Fruit fly (Drosophila melanogaster) whole organism: Measurements from ENCODE around the gene CG43902.

ENCODE experiments used
- CG8478 ChIP-seq: fragments of >200 bp; optimal IDR thresholded peaks from 2 replicates; lab custom pipeline; 2018; ENCODE audit warnings: inconsistent platforms
- pan ChIP-seq: fragments of >200 bp; optimal IDR thresholded peaks from 2 replicates; lab custom pipeline; 2017
- psq ChIP-seq: fragments of >200 bp; optimal IDR thresholded peaks from 2 replicates; lab custom pipeline; 2017

- TF ChIP-seq CG8478 (lab: Kevin White, UChicago) (no peak), psq (lab: Kevin White, UChicago) (no peak), pan (lab: Kevin White, UChicago) (no peak)
Measured at dm6 chrX:10206086-10206485, 47.9 kb downstream of the CG43902 start.
